Fruit fly (Drosophila melanogaster) whole organism, embryonic: Measurements from ENCODE around the gene mRpS7.

Experiments
- Adf1 ChIP-seq: fragments of 200-800 bp; sonication (Bioruptor generic); IDR thresholded peaks from 2 replicates; pipeline ENCODE4 v1.3.6; 2022; ENCODE audit warnings: missing biosample characterization, missing genetic modification characterization
- CG1024 ChIP-seq: fragments of 200-800 bp; sonication (Bioruptor generic); IDR thresholded peaks from 2 replicates; pipeline ENCODE4 v1.3.6; 2022; ENCODE audit warnings: missing biosample characterization, missing genetic modification characterization
- CG10321 ChIP-seq: fragments of 200-800 bp; sonication (Bioruptor generic); IDR thresholded peaks from 2 replicates; pipeline ENCODE4 v1.3.6; 2022; ENCODE audit warnings: missing biosample characterization, missing genetic modification characterization
- CG10431 ChIP-seq: fragments of 200-800 bp; sonication (Bioruptor generic); optimal IDR thresholded peaks from 3 replicates; lab custom pipeline; 2018; ENCODE audit warnings: missing biosample characterization, mild to moderate bottlenecking, missing genetic modification characterization
- CG10543 ChIP-seq: fragments of 200-800 bp; sonication (Bioruptor generic); optimal IDR thresholded peaks from 3 replicates; lab custom pipeline; 2017; ENCODE audit warnings: missing biosample characterization, mild to moderate bottlenecking, missing genetic modification characterization, moderate library complexity
- CG11247 ChIP-seq: fragments of 200-800 bp; sonication (Bioruptor generic); IDR thresholded peaks from 2 replicates; pipeline ENCODE4 v1.3.6; 2022; ENCODE audit warnings: missing biosample characterization, missing genetic modification characterization
- CG11504 ChIP-seq: fragments of 200-800 bp; sonication (Bioruptor generic); optimal IDR thresholded peaks from 3 replicates; lab custom pipeline; 2019; ENCODE audit warnings: missing biosample characterization, mild to moderate bottlenecking, missing genetic modification characterization, moderate library complexity
- CG11695 ChIP-seq: fragments of 200-800 bp; sonication (Bioruptor generic); IDR thresholded peaks from 3 replicates; pipeline ENCODE4 v1.3.6; 2022; ENCODE audit warnings: missing biosample characterization, missing genetic modification characterization
- CG11696 ChIP-seq: fragments of 200-800 bp; sonication (Bioruptor generic); IDR thresholded peaks from 2 replicates; pipeline ENCODE4 v1.3.6; 2022; ENCODE audit warnings: missing biosample characterization, missing genetic modification characterization
- CG14667 ChIP-seq: fragments of 200-800 bp; sonication (Bioruptor generic); IDR thresholded peaks from 2 replicates; pipeline ENCODE4 v1.3.6; 2022; ENCODE audit warnings: missing biosample characterization, missing genetic modification characterization
- CG2120 ChIP-seq: fragments of 200-800 bp; sonication (Bioruptor generic); optimal IDR thresholded peaks from 3 replicates; lab custom pipeline; 2016; ENCODE audit warnings: missing biosample characterization, missing genetic modification characterization
- CG32772 ChIP-seq: fragments of 200-800 bp; sonication (Bioruptor generic); IDR thresholded peaks from 2 replicates; pipeline ENCODE4 v1.3.6; 2022; ENCODE audit warnings: missing biosample characterization, missing genetic modification characterization
- CG33213 ChIP-seq: fragments of 200-800 bp; sonication (Bioruptor generic); optimal IDR thresholded peaks from 3 replicates; lab custom pipeline; 2016; ENCODE audit warnings: missing biosample characterization, missing genetic modification characterization
- CG3407 ChIP-seq: fragments of 200-800 bp; sonication (Bioruptor generic); optimal IDR thresholded peaks from 2 replicates; lab custom pipeline; 2018; ENCODE audit warnings: missing biosample characterization, mild to moderate bottlenecking, missing genetic modification characterization
- CG42726 ChIP-seq: fragments of 200-800 bp; sonication (Bioruptor generic); IDR thresholded peaks from 2 replicates; pipeline ENCODE4 v1.3.6; 2022; ENCODE audit warnings: missing biosample characterization, missing genetic modification characterization; ENCODE audit not compliant: partially characterized antibody
- CG4617 ChIP-seq: fragments of 200-800 bp; sonication (Bioruptor generic); optimal IDR thresholded peaks from 3 replicates; lab custom pipeline; 2016; ENCODE audit warnings: missing biosample characterization, missing genetic modification characterization, borderline replicate concordance
- CG7556 ChIP-seq: fragments of 200-800 bp; sonication (Bioruptor generic); optimal IDR thresholded peaks from 2 replicates; lab custom pipeline; 2017; ENCODE audit warnings: missing biosample characterization, mild to moderate bottlenecking, missing genetic modification characterization
- CG8944 ChIP-seq: fragments of 200-800 bp; sonication (Bioruptor generic); optimal IDR thresholded peaks from 3 replicates; lab custom pipeline; 2016; ENCODE audit warnings: missing biosample characterization, missing genetic modification characterization
- Dfd ChIP-seq, 2 experiments: fragments of >200 bp; optimal IDR thresholded peaks; 2 replicates each; lab custom pipeline; 2017; ENCODE audit warnings: missing biosample characterization in 2 of 2, missing genetic modification characterization in 2 of 2
- Dip2 ChIP-seq: fragments of 200-800 bp; sonication (Bioruptor generic); IDR thresholded peaks from 2 replicates; pipeline ENCODE4 v1.3.6; 2022; ENCODE audit warnings: missing biosample characterization, missing genetic modification characterization
- Fer1 ChIP-seq: fragments of 200-800 bp; sonication (Bioruptor generic); optimal IDR thresholded peaks from 2 replicates; lab custom pipeline; 2017; ENCODE audit warnings: missing biosample characterization, mild to moderate bottlenecking, missing genetic modification characterization
- Fer3 ChIP-seq: fragments of 200-800 bp; sonication (Bioruptor generic); optimal IDR thresholded peaks from 2 replicates; lab custom pipeline; 2018; ENCODE audit warnings: missing biosample characterization, mild to moderate bottlenecking, missing genetic modification characterization, moderate library complexity
- Jarid2 ChIP-seq: fragments of 200-800 bp; sonication (Bioruptor generic); optimal IDR thresholded peaks from 3 replicates; lab custom pipeline; 2017; ENCODE audit warnings: mild to moderate bottlenecking, missing biosample characterization, missing genetic modification reagents, missing genetic modification characterization
- Oli ChIP-seq: fragments of 200-800 bp; sonication (Bioruptor generic); optimal IDR thresholded peaks from 2 replicates; lab custom pipeline; 2018; ENCODE audit warnings: missing biosample characterization, mild to moderate bottlenecking, missing genetic modification characterization, moderate library complexity
- Ptx1 ChIP-seq: fragments of 200-800 bp; sonication (Bioruptor generic); IDR thresholded peaks from 2 replicates; pipeline ENCODE4 v1.3.6; 2022; ENCODE audit warnings: missing biosample characterization, missing genetic modification characterization
- bowl ChIP-seq: fragments of 200-800 bp; sonication (Bioruptor generic); IDR thresholded peaks from 2 replicates; pipeline ENCODE4 v1.3.6; 2022; ENCODE audit warnings: missing biosample characterization, missing genetic modification characterization
- caup ChIP-seq: fragments of 200-800 bp; sonication (Bioruptor generic); optimal IDR thresholded peaks from 3 replicates; lab custom pipeline; 2017; ENCODE audit warnings: missing biosample characterization, mild to moderate bottlenecking, missing genetic modification characterization, moderate library complexity; ENCODE audit not compliant: severe bottlenecking
- chn ChIP-seq: fragments of 200-800 bp; sonication (Bioruptor generic); optimal IDR thresholded peaks from 2 replicates; lab custom pipeline; 2016; ENCODE audit warnings: missing biosample characterization, missing genetic modification characterization
- crc ChIP-seq: fragments of 200-800 bp; sonication (Bioruptor generic); optimal IDR thresholded peaks from 2 replicates; lab custom pipeline; 2016; ENCODE audit warnings: missing biosample characterization, missing genetic modification characterization
- croc ChIP-seq: fragments of 200-800 bp; sonication (Bioruptor generic); conservative IDR thresholded peaks from 3 replicates; pipeline ENCODE4 v1.3.6; 2022; ENCODE audit warnings: missing biosample characterization, missing genetic modification characterization
- fd102C ChIP-seq: fragments of 200-800 bp; sonication (Bioruptor generic); optimal IDR thresholded peaks from 2 replicates; lab custom pipeline; 2018; ENCODE audit warnings: missing biosample characterization, mild to moderate bottlenecking, missing genetic modification characterization, moderate library complexity
- fd3F ChIP-seq: fragments of 200-800 bp; sonication (Bioruptor generic); optimal IDR thresholded peaks from 2 replicates; lab custom pipeline; 2018; ENCODE audit warnings: missing biosample characterization, mild to moderate bottlenecking, missing genetic modification characterization, moderate library complexity
- hb ChIP-seq: fragments of 200-800 bp; sonication (Bioruptor generic); IDR thresholded peaks from 3 replicates; pipeline ENCODE4 v1.3.6; 2022; ENCODE audit warnings: missing biosample characterization, missing genetic modification characterization; ENCODE audit not compliant: partially characterized antibody
- kni ChIP-seq: fragments of 200-800 bp; sonication (Bioruptor generic); optimal IDR thresholded peaks from 3 replicates; lab custom pipeline; 2017; ENCODE audit warnings: mild to moderate bottlenecking, missing biosample characterization, missing genetic modification reagents, missing genetic modification characterization
- lmd ChIP-seq: fragments of 200-800 bp; sonication (Bioruptor generic); IDR thresholded peaks from 2 replicates; pipeline ENCODE4 v1.3.6; 2022; ENCODE audit warnings: missing biosample characterization, missing genetic modification characterization
- nmo ChIP-seq: fragments of 200-800 bp; sonication (Bioruptor generic); optimal IDR thresholded peaks from 2 replicates; lab custom pipeline; 2018; ENCODE audit warnings: missing biosample characterization, mild to moderate bottlenecking, missing genetic modification characterization, moderate library complexity
- odd ChIP-seq: fragments of 200-800 bp; sonication (Bioruptor generic); optimal IDR thresholded peaks from 2 replicates; lab custom pipeline; 2017; ENCODE audit warnings: missing biosample characterization, mild to moderate bottlenecking, missing genetic modification characterization
- onecut ChIP-seq: fragments of 200-800 bp; sonication (Bioruptor generic); IDR thresholded peaks from 2 replicates; pipeline ENCODE4 v1.3.6; 2022; ENCODE audit warnings: missing biosample characterization, missing genetic modification characterization
- repo ChIP-seq: fragments of 200-800 bp; sonication (Bioruptor generic); optimal IDR thresholded peaks from 2 replicates; lab custom pipeline; 2016; ENCODE audit warnings: missing biosample characterization, missing genetic modification characterization
- rib ChIP-seq: fragments of 200-800 bp; sonication (Bioruptor generic); IDR thresholded peaks from 2 replicates; pipeline ENCODE4 v1.3.6; 2022; ENCODE audit warnings: missing biosample characterization, missing genetic modification characterization
- sisA ChIP-seq: fragments of 200-800 bp; sonication (Bioruptor generic); IDR thresholded peaks from 2 replicates; pipeline ENCODE4 v1.3.6; 2022; ENCODE audit warnings: missing biosample characterization, missing genetic modification characterization
- slbo ChIP-seq: fragments of 200-800 bp; sonication (Bioruptor generic); IDR thresholded peaks from 2 replicates; pipeline ENCODE4 v1.3.6; 2022; ENCODE audit warnings: missing biosample characterization, missing genetic modification characterization
- so ChIP-seq: fragments of 200-800 bp; sonication (Bioruptor generic); IDR thresholded peaks from 3 replicates; pipeline ENCODE4 v1.3.6; 2022; ENCODE audit warnings: missing biosample characterization, missing genetic modification characterization
- sr ChIP-seq: fragments of 200-800 bp; sonication (Bioruptor generic); IDR thresholded peaks from 3 replicates; pipeline ENCODE4 v1.3.6; 2022; ENCODE audit warnings: missing biosample characterization, missing genetic modification characterization
- stc ChIP-seq: fragments of 200-800 bp; sonication (Bioruptor generic); IDR thresholded peaks from 2 replicates; pipeline ENCODE4 v1.3.6; 2022; ENCODE audit warnings: missing biosample characterization, missing genetic modification characterization
- tgo ChIP-seq: fragments of 200-800 bp; sonication (Bioruptor generic); IDR thresholded peaks from 3 replicates; pipeline ENCODE4 v1.3.6; 2022; ENCODE audit warnings: missing biosample characterization, missing genetic modification characterization
- tll ChIP-seq, 2 experiments: fragments of 200-800 bp in 1 of 2; fragments of >200 bp in 1 of 2; sonication (Bioruptor generic) in 1 of 2; optimal IDR thresholded peaks; 2 replicates each; lab custom pipeline; 2017 to 2019; ENCODE audit warnings: missing biosample characterization in 2 of 2, missing genetic modification characterization in 2 of 2, mild to moderate bottlenecking in 1 of 2, moderate library complexity in 1 of 2
- tup ChIP-seq: fragments of 200-800 bp; sonication (Bioruptor generic); optimal IDR thresholded peaks from 2 replicates; lab custom pipeline; 2016; ENCODE audit warnings: missing biosample characterization, mild to moderate bottlenecking, missing genetic modification characterization, moderate library complexity
- twi ChIP-seq: fragments of 200-800 bp; optimal IDR thresholded peaks from 2 replicates; lab custom pipeline; 2019; ENCODE audit warnings: missing biosample characterization, mild to moderate bottlenecking, missing genetic modification characterization, moderate library complexity
- unc-4 ChIP-seq: fragments of 200-800 bp; sonication (Bioruptor generic); IDR thresholded peaks from 2 replicates; pipeline ENCODE4 v1.3.6; 2022; ENCODE audit warnings: missing biosample characterization, missing genetic modification characterization; ENCODE audit not compliant: partially characterized antibody

mRpS7 gene

dm6 chr2L:10381890-10382450, 4.5 kb upstream of the mRpS7 start, which contains the start of gene CG5096 (continued):
- TF ChIP-seq CG2120 (GFP tag; lab: Kevin White, UChicago) (peak; percentile 96), tll (GFP tag; optimal IDR thresholded peaks at IDR 0.05; lab: Kevin White, UChicago) (no peak), croc (GFP tag; lab: Robert Waterston, UW) (no peak), crc (GFP tag; lab: Kevin White, UChicago) (peak; percentile 79), unc-4 (GFP tag; lab: Robert Waterston, UW) (no peak), CG3407 (GFP tag; lab: Kevin White, UChicago) (peak; percentile 49), Ptx1 (GFP tag; lab: Robert Waterston, UW) (peak; percentile 89), CG10321 (GFP tag; lab: Robert Waterston, UW) (peak; percentile 59; the same call in 1 of the 2 replicates), CG11695 (GFP tag; lab: Robert Waterston, UW) (peak; percentile 93), CG1024 (GFP tag; lab: Robert Waterston, UW) (peak; percentile 70), fd102C (GFP tag; lab: Kevin White, UChicago) (no peak), chn (GFP tag; lab: Kevin White, UChicago) (peak; percentile 55), Fer3 (peak; percentile 96), rib (GFP tag; lab: Robert Waterston, UW) (peak; percentile 86), slbo (GFP tag; lab: Robert Waterston, UW) (peak; percentile 91), CG11247 (GFP tag; lab: Robert Waterston, UW) (no peak; the same call in 1 of the 2 replicates), Dip2 (GFP tag; lab: Robert Waterston, UW) (no peak), CG10431 (GFP tag; lab: Kevin White, UChicago) (no peak), hb (GFP tag; lab: Robert Waterston, UW) (no peak), CG8944 (GFP tag; lab: Kevin White, UChicago) (peak; percentile 43), twi (peak; percentile 73), bowl (peak; percentile 53; the same call in 1 of the 2 replicates), onecut (GFP tag; lab: Robert Waterston, UW) (peak; percentile 81), CG42726 (no peak), CG14667 (GFP tag; lab: Robert Waterston, UW) (no peak; the same call in 1 of the 2 replicates), CG7556 (peak; percentile 81), Dfd (GFP tag; optimal IDR thresholded peaks at IDR 0.05; lab: Kevin White, UChicago) (no peak), CG4617 (GFP tag; lab: Kevin White, UChicago) (peak; percentile 45), CG10543 (GFP tag; lab: Kevin White, UChicago) (peak; percentile 49), repo (GFP tag; lab: Kevin White, UChicago) (peak; percentile 39), Adf1 (GFP tag; lab: Robert Waterston, UW) (peak; percentile 76), Oli (peak; percentile 86), kni (GFP tag; lab: Kevin White, UChicago) (no peak), nmo (GFP tag; lab: Kevin White, UChicago) (peak; percentile 88), fd3F (GFP tag; lab: Kevin White, UChicago) (peak; percentile 87), caup (GFP tag; lab: Kevin White, UChicago) (peak; percentile 93), lmd (GFP tag; lab: Robert Waterston, UW) (peak; percentile 86), CG11696 (GFP tag; lab: Robert Waterston, UW) (peak; percentile 75), so (peak; percentile 93), CG33213 (GFP tag; lab: Kevin White, UChicago) (peak; percentile 45), odd (peak; percentile 75), sr (GFP tag; lab: Robert Waterston, UW) (no peak; the same call in 2 of the 3 replicates), stc (GFP tag; lab: Robert Waterston, UW) (peak; percentile 86), CG32772 (peak; percentile 79), Fer1 (GFP tag; lab: Kevin White, UChicago) (peak; percentile 95), CG11504 (peak; percentile 92), tup (GFP tag; lab: Kevin White, UChicago) (peak; percentile 59), tgo (peak; percentile 90), Jarid2 (no peak), sisA (GFP tag; lab: Robert Waterston, UW) (peak; percentile 72; the same call in 1 of the 2 replicates)
